Worm (Caenorhabditis elegans): ENCODE results near the gene B0432.11.

The B0432.11 gene

ce11 chrII:305645-306044 lies 11.1 kb upstream of the B0432.11 start, which contains the start of gene col-69 (continued):
- no peak for TF ChIP-seq snpc-1.3 (tag; optimal IDR thresholded peaks at IDR 0.05; ENCODE audit: insufficient read depth)
- no peak for TF ChIP-seq ceh-100 (GFP tag; IDR thresholded peaks at IDR 0.05)
- TF ChIP-seq B0035.1 (tag; optimal IDR thresholded peaks at IDR 0.05), result no peak
- TF ChIP-seq Y95B8A.8 (GFP tag; IDR thresholded peaks at IDR 0.05), result no peak

- no peak for TF ChIP-seq F37B4.10 (GFP tag; IDR thresholded peaks at IDR 0.05)
- TF ChIP-seq lsy-27 (tag; optimal IDR thresholded peaks at IDR 0.05; ENCODE audit: borderline replicate concordance, insufficient read depth), result no peak
- TF ChIP-seq mel-28 (tag; optimal IDR thresholded peaks at IDR 0.05; ENCODE audit: borderline replicate concordance), result no peak
- no peak for TF ChIP-seq egl-44 (GFP tag; IDR thresholded peaks at IDR 0.05)
- no peak for TF ChIP-seq lin-26 (GFP tag; IDR thresholded peaks at IDR 0.05)
- peak; percentile 23; the same call in 1 of the 2 replicates for TF ChIP-seq egrh-3 (GFP tag; IDR thresholded peaks at IDR 0.05)
- TF ChIP-seq sea-2 (GFP tag; IDR thresholded peaks at IDR 0.05), result no peak
- no peak for TF ChIP-seq ccch-3 (GFP tag; optimal IDR thresholded peaks at IDR 0.05)
- no peak for TF ChIP-seq pbrm-1 (GFP tag; IDR thresholded peaks at IDR 0.05)
- TF ChIP-seq pha-4 (tag; optimal IDR thresholded peaks at IDR 0.05), result no peak
- TF ChIP-seq B0035.1 (tag; optimal IDR thresholded peaks at IDR 0.05), result no peak
- peak; percentile 87 for TF ChIP-seq zfh-2 (GFP tag; conservative IDR thresholded peaks at IDR 0.05)
- TF ChIP-seq ama-1 (optimal IDR thresholded peaks at IDR 0.05), result no peak
- no peak for TF ChIP-seq ama-1 (GFP tag; optimal IDR thresholded peaks at IDR 0.05)
- no peak for TF ChIP-seq K11D2.4 (GFP tag; IDR thresholded peaks at IDR 0.05)
- TF ChIP-seq ztf-3 (GFP tag; optimal IDR thresholded peaks at IDR 0.05), result no peak
These were observed 9.6 kb upstream of the B0432.11 start for ce11 chrII:303927-304711.

ce11 chrII:300977-301772 lies 6.7 kb upstream of the B0432.11 start, which contains the start of gene K01A2.5:
Gene K01A2.5 (plus strand): TSS chrII:301273.
- peak; percentile 85 for TF ChIP-seq hsf-1 (GFP tag; IDR thresholded peaks at IDR 0.05)
- no peak for TF ChIP-seq egl-18 (GFP tag; IDR thresholded peaks at IDR 0.05)
- no peak for TF ChIP-seq nhr-27 (tag; optimal IDR thresholded peaks at IDR 0.05)
- TF ChIP-seq rpc-1 (optimal IDR thresholded peaks at IDR 0.05), result peak; percentile 51
- no peak for TF ChIP-seq rpc-1 (tag; optimal IDR thresholded peaks at IDR 0.05)

- TF ChIP-seq C06A6.2 (GFP tag; conservative IDR thresholded peaks at IDR 0.05), result no peak
- no peak for TF ChIP-seq ztf-25 (GFP tag; IDR thresholded peaks at IDR 0.05)
- no peak for TF ChIP-seq madf-8 (GFP tag; conservative IDR thresholded peaks at IDR 0.05)
- TF ChIP-seq ama-1 (optimal IDR thresholded peaks at IDR 0.05), result no peak
- no peak for TF ChIP-seq ama-1 (GFP tag; optimal IDR thresholded peaks at IDR 0.05)
- no peak for TF ChIP-seq sea-2 (GFP tag; IDR thresholded peaks at IDR 0.05)
- no peak for TF ChIP-seq hlh-12 (tag; optimal IDR thresholded peaks at IDR 0.05)
- TF ChIP-seq unc-62 (GFP tag; optimal IDR thresholded peaks at IDR 0.05), result no peak
- no peak for TF ChIP-seq cebp-2 (GFP tag; IDR thresholded peaks at IDR 0.05)
- TF ChIP-seq F33H1.4 (GFP tag; IDR thresholded peaks at IDR 0.05), result no peak
These were observed 5.2 kb upstream of the B0432.11 start, which contains the start of gene K01A2.6 for ce11 chrII:299684-300083. Gene K01A2.6 (plus strand): TSS chrII:299984.

Measured in whole organism, young adult.